Worm (Caenorhabditis elegans): ENCODE measurements around the gene M03C11.1.
A peak's percentile ranks its signal among the peaks of the same experiment; 100 is the strongest.

M03C11.1 gene

DNA sequence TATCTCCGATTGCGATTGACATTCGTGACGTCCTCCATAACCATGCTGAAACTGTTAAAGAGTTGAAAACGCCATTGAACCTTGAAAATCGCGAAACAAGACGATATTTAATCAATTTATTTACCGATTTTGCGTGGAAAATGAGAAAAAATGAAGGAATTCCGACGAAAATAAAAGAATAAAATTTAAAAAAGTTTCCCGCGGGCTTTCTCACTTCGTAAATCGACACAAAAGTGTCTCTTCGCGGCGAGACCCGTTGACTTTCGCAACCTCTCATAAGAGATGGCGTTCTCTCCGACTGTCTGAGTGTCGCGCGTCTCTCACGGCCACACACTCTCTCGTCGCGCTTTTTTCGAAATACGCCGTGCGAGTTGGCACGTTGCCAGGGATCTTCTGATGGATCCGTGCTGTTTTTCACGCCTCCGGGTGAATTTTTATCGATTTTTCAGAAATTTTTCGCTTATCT is 11.3 kb upstream of the M03C11.1 start, which contains the start of gene hat-1:
Gene hat-1, minus strand, starts transcription at position 51 of the 466 bp plus-strand sequence.
- peak; percentile 85 for TF ChIP-seq Y55F3AM.14 (GFP tag; optimal IDR thresholded peaks at IDR 0.05)
- peak; percentile 77 for TF ChIP-seq snpc-4 (tag; optimal IDR thresholded peaks at IDR 0.05)
- TF ChIP-seq skn-1 (tag; optimal IDR thresholded peaks at IDR 0.05) = peak; percentile 35
- peak; percentile 34 for TF ChIP-seq ceh-82 (tag; optimal IDR thresholded peaks at IDR 0.05)
- no peak for TF ChIP-seq ama-1 (optimal IDR thresholded peaks at IDR 0.05)
- TF ChIP-seq unc-39 (tag; optimal IDR thresholded peaks at IDR 0.05) = no peak
- peak; percentile 98 for TF ChIP-seq unc-55 (GFP tag; optimal IDR thresholded peaks at IDR 0.05)
- TF ChIP-seq ztf-1 (GFP tag; conservative IDR thresholded peaks at IDR 0.05) = no peak
- TF ChIP-seq sma-3 (GFP tag; optimal IDR thresholded peaks at IDR 0.05) = peak; percentile 98
- peak; percentile 95 for TF ChIP-seq gmeb-1 (tag; optimal IDR thresholded peaks at IDR 0.05)
- TF ChIP-seq ZK546.5 (tag; optimal IDR thresholded peaks at IDR 0.05) = peak; percentile 80
- TF ChIP-seq unc-62 (GFP tag; optimal IDR thresholded peaks at IDR 0.05) = peak; percentile 80
- no peak for TF ChIP-seq nhr-11 (tag; optimal IDR thresholded peaks at IDR 0.05)
- peak; percentile 93 for TF ChIP-seq egl-27 (tag; optimal IDR thresholded peaks at IDR 0.05)
- TF ChIP-seq F13H6.1 (tag; optimal IDR thresholded peaks at IDR 0.05) = peak; percentile 94
- peak; percentile 81 for TF ChIP-seq blmp-1 (tag; optimal IDR thresholded peaks at IDR 0.05; ENCODE audit: insufficient read depth)
- peak; percentile 86 for TF ChIP-seq nhr-6 (tag; optimal IDR thresholded peaks at IDR 0.05)
- TF ChIP-seq R02D3.7 (tag; optimal IDR thresholded peaks at IDR 0.05) = peak; percentile 99
- TF ChIP-seq lin-11 (tag; optimal IDR thresholded peaks at IDR 0.05) = peak; percentile 92
- peak; percentile 91 to 96 for TF ChIP-seq lsy-2 (tag; optimal IDR thresholded peaks at IDR 0.05)
- no peak for TF ChIP-seq nhr-23 (tag; optimal IDR thresholded peaks at IDR 0.05)
- peak; percentile 97 for TF ChIP-seq C34F6.9 (tag; optimal IDR thresholded peaks at IDR 0.05)
- TF ChIP-seq mab-5 (tag; optimal IDR thresholded peaks at IDR 0.05) = peak; percentile 93
- TF ChIP-seq lin-39 (tag; optimal IDR thresholded peaks at IDR 0.05) = no peak
- TF ChIP-seq nhr-12 (tag; optimal IDR thresholded peaks at IDR 0.05) = peak; percentile 35
- no peak for TF ChIP-seq mbf-1 (tag; optimal IDR thresholded peaks at IDR 0.05)
- peak; percentile 15 for TF ChIP-seq nhr-10 (tag; optimal IDR thresholded peaks at IDR 0.05)
- no peak for TF ChIP-seq peb-1 (tag; optimal IDR thresholded peaks at IDR 0.05)
- peak; percentile 53 for TF ChIP-seq nhr-237 (tag; optimal IDR thresholded peaks at IDR 0.05)
- peak; percentile 95 for TF ChIP-seq lin-13 (GFP tag; optimal IDR thresholded peaks at IDR 0.05)
- TF ChIP-seq nhr-21 (tag; optimal IDR thresholded peaks at IDR 0.05) = peak; percentile 96
- peak; percentile 89 for TF ChIP-seq sem-4 (tag; optimal IDR thresholded peaks at IDR 0.05)
- TF ChIP-seq dmd-4 (tag; optimal IDR thresholded peaks at IDR 0.05) = no peak
- peak; percentile 97 for TF ChIP-seq nhr-25 (tag; optimal IDR thresholded peaks at IDR 0.05)
- TF ChIP-seq aly-2 (tag; optimal IDR thresholded peaks at IDR 0.05) = no peak
- peak; percentile 72 for TF ChIP-seq zag-1 (tag; optimal IDR thresholded peaks at IDR 0.05)
- TF ChIP-seq nhr-129 (tag; optimal IDR thresholded peaks at IDR 0.05) = peak; percentile 80
- TF ChIP-seq fos-1 (tag; optimal IDR thresholded peaks at IDR 0.05) = peak; percentile 82
- TF ChIP-seq crh-2 (tag; optimal IDR thresholded peaks at IDR 0.05) = peak; percentile 97
- peak; percentile 41 to 74 for TF ChIP-seq mdl-1 (tag; optimal IDR thresholded peaks at IDR 0.05)
- peak; percentile 84 for TF ChIP-seq ceh-16 (tag; optimal IDR thresholded peaks at IDR 0.05)
- peak; percentile 90 for TF ChIP-seq ztf-4 (tag; optimal IDR thresholded peaks at IDR 0.05)
- TF ChIP-seq nhr-77 (tag; optimal IDR thresholded peaks at IDR 0.05) = peak; percentile 45
- TF ChIP-seq elt-1 (tag; optimal IDR thresholded peaks at IDR 0.05) = no peak
- peak; percentile 93 for TF ChIP-seq sma-9 (GFP tag; optimal IDR thresholded peaks at IDR 0.05)
- no peak for TF ChIP-seq sma-9 (tag; optimal IDR thresholded peaks at IDR 0.05)
- no peak for TF ChIP-seq ztf-11 (tag; optimal IDR thresholded peaks at IDR 0.05)
- no peak for TF ChIP-seq alr-1 (tag; optimal IDR thresholded peaks at IDR 0.05)
- TF ChIP-seq elt-3 (tag; optimal IDR thresholded peaks at IDR 0.05) = no peak
